Fruit fly (Drosophila melanogaster): ENCODE measurements around the gene Oct-TyrR.

DNA sequence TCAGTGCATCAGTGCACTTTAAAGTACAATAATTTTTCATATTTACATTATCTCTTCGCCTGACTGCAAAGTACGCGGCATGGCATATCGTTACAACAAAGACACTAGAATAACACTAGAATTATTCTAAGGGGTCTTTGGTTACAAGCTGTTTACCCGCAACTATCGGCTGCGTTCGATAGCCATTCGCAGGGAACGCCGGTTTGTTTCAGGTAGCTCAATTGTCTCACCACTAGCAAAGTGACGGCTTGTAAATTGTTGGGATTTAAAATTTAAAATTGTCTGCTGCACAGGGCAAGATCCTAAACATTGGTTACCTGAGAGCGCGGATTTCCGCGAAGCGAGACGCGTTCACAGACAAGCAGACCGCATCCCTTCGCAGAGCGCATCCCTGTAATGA is 30.9 kb downstream of the Oct-TyrR start, which contains the start of gene CG14561:
- TF ChIP-seq dsf (GFP tag; optimal IDR thresholded peaks at IDR 0.05; ENCODE audit: borderline replicate concordance) (no peak), psq (GFP tag; optimal IDR thresholded peaks at IDR 0.05) (no peak), Rel (GFP tag; optimal IDR thresholded peaks at IDR 0.05) (no peak), Rel (tag; optimal IDR thresholded peaks at IDR 0.05) (no peak), h (GFP tag; optimal IDR thresholded peaks at IDR 0.05) (peak; percentile 4), Myc (optimal IDR thresholded peaks at IDR 0.05) (no peak), foxo (GFP tag; optimal IDR thresholded peaks at IDR 0.05) (no peak), HLH106 (tag; optimal IDR thresholded peaks at IDR 0.05) (no peak), fru (GFP tag; optimal IDR thresholded peaks at IDR 0.05) (peak; percentile 15), CG9705 (GFP tag; optimal IDR thresholded peaks at IDR 0.05) (no peak), Hr83 (GFP tag; optimal IDR thresholded peaks at IDR 0.05; ENCODE audit: poor library complexity, severe bottlenecking) (peak; percentile 58), GATAd (GFP tag; optimal IDR thresholded peaks at IDR 0.05) (no peak), ey (GFP tag; optimal IDR thresholded peaks at IDR 0.05) (no peak)

All from whole organism, wandering third instar larva.